Fruit fly (Drosophila melanogaster): ENCODE measurements around the gene CG10340.

The CG10340 gene

dm6 chr3R:16640005-16640408 is 25.8 kb upstream of the CG10340 start, which contains the start of gene nonA-l:
Gene nonA-l, plus strand, starts transcription at chr3R:16640205.
- no peak for TF ChIP-seq CG4328 (GFP tag; optimal IDR thresholded peaks at IDR 0.05)
- TF ChIP-seq CG3847 (GFP tag; IDR thresholded peaks at IDR 0.05): no peak
- TF ChIP-seq CG12391 (tag; optimal IDR thresholded peaks at IDR 0.05): peak; percentile 18
- TF ChIP-seq CG4854 (GFP tag; optimal IDR thresholded peaks at IDR 0.05): no peak
- peak; percentile 28 for TF ChIP-seq phol (tag; optimal IDR thresholded peaks at IDR 0.05)
- no peak for TF ChIP-seq C15 (GFP tag; IDR thresholded peaks at IDR 0.05)
- TF ChIP-seq Lhr (GFP tag; optimal IDR thresholded peaks at IDR 0.05): peak; percentile 38
- TF ChIP-seq YL-1 (GFP tag; optimal IDR thresholded peaks at IDR 0.05): peak; percentile 78
- TF ChIP-seq CG2116 (GFP tag; optimal IDR thresholded peaks at IDR 0.05): peak; percentile 94
- TF ChIP-seq Ets97D (GFP tag; optimal IDR thresholded peaks at IDR 0.05): peak; percentile 61
- TF ChIP-seq Nf-YC (tag; optimal IDR thresholded peaks at IDR 0.05): peak; percentile 51
- peak; percentile 92 for TF ChIP-seq Dref (GFP tag; IDR thresholded peaks at IDR 0.05)
- TF ChIP-seq Abd-B (GFP tag; optimal IDR thresholded peaks at IDR 0.05): no peak
- TF ChIP-seq nerfin-2 (GFP tag; IDR thresholded peaks at IDR 0.05; ENCODE audit: partially characterized antibody): peak; percentile 92
- TF ChIP-seq HLH4C (GFP tag; IDR thresholded peaks at IDR 0.05; ENCODE audit: partially characterized antibody): peak; percentile 87
- peak in 1 of 3 experiments; percentile 63 for TF ChIP-seq Stat92E (GFP tag; optimal IDR thresholded peaks at IDR 0.05)
- TF ChIP-seq pho (GFP tag; optimal IDR thresholded peaks at IDR 0.05): no peak
- no peak for TF ChIP-seq CG4404 (GFP tag; IDR thresholded peaks at IDR 0.05)
- no peak for TF ChIP-seq CG7839 (tag; optimal IDR thresholded peaks at IDR 0.05)
- peak; percentile 80 for TF ChIP-seq inv (GFP tag; IDR thresholded peaks at IDR 0.05; ENCODE audit: partially characterized antibody)
- TF ChIP-seq BtbVII (GFP tag; optimal IDR thresholded peaks at IDR 0.05): no peak
- TF ChIP-seq PHDP (tag; optimal IDR thresholded peaks at IDR 0.05): no peak
- no peak for TF ChIP-seq prd (optimal IDR thresholded peaks at IDR 0.05)
- no peak for TF ChIP-seq prd (GFP tag; IDR thresholded peaks at IDR 0.05)
- peak; percentile 61 for TF ChIP-seq CG2129 (GFP tag; IDR thresholded peaks at IDR 0.05; ENCODE audit: partially characterized antibody)
- TF ChIP-seq CG11504 (tag; optimal IDR thresholded peaks at IDR 0.05): peak; percentile 89
- TF ChIP-seq ken (GFP tag; IDR thresholded peaks at IDR 0.05): no peak
- no peak for TF ChIP-seq lola (GFP tag; optimal IDR thresholded peaks at IDR 0.05)
- no peak for TF ChIP-seq Neu2 (GFP tag; optimal IDR thresholded peaks at IDR 0.05; ENCODE audit: borderline replicate concordance)
- TF ChIP-seq ato (GFP tag; IDR thresholded peaks at IDR 0.05; ENCODE audit: partially characterized antibody): peak; percentile 73
- TF ChIP-seq Dp (GFP tag; optimal IDR thresholded peaks at IDR 0.05): peak; percentile 92
- no peak for TF ChIP-seq CG13123 (GFP tag; optimal IDR thresholded peaks at IDR 0.05)
- TF ChIP-seq fd64A (GFP tag; optimal IDR thresholded peaks at IDR 0.05): no peak
- TF ChIP-seq mld (GFP tag; IDR thresholded peaks at IDR 0.05; ENCODE audit: partially characterized antibody): peak; percentile 78; the same call in 2 of the 3 replicates
- TF ChIP-seq CG9876 (GFP tag; optimal IDR thresholded peaks at IDR 0.05): no peak
- peak; percentile 74 for TF ChIP-seq hbn (GFP tag; IDR thresholded peaks at IDR 0.05; ENCODE audit: partially characterized antibody)
- TF ChIP-seq ro (GFP tag; IDR thresholded peaks at IDR 0.05): no peak
- no peak for TF ChIP-seq CG12155 (GFP tag; optimal IDR thresholded peaks at IDR 0.05)
- peak; percentile 64 for TF ChIP-seq CG14710 (tag; optimal IDR thresholded peaks at IDR 0.05)
- peak; percentile 55 for TF ChIP-seq pita (GFP tag; optimal IDR thresholded peaks at IDR 0.05)
- no peak for TF ChIP-seq CG31441 (GFP tag; IDR thresholded peaks at IDR 0.05)
- TF ChIP-seq Hsf (GFP tag; optimal IDR thresholded peaks at IDR 0.05): no peak
- no peak for TF ChIP-seq CG3281 (GFP tag; optimal IDR thresholded peaks at IDR 0.05)
- TF ChIP-seq CG16815 (GFP tag; optimal IDR thresholded peaks at IDR 0.05): no peak
- no peak for TF ChIP-seq dimm (GFP tag; IDR thresholded peaks at IDR 0.05)
- TF ChIP-seq Myb (GFP tag; optimal IDR thresholded peaks at IDR 0.05): peak; percentile 65
- no peak for TF ChIP-seq CG4424 (GFP tag; optimal IDR thresholded peaks at IDR 0.05)
- no peak for TF ChIP-seq CG18011 (GFP tag; optimal IDR thresholded peaks at IDR 0.05)
- peak; percentile 17 for TF ChIP-seq Nf-YB (GFP tag; optimal IDR thresholded peaks at IDR 0.05)
- peak; percentile 42 for TF ChIP-seq nmo (GFP tag; optimal IDR thresholded peaks at IDR 0.05)

Measured in whole organism, embryonic.